Worm (Caenorhabditis elegans) whole organism, L4 larva: ENCODE data around the gene ptp-5.2.
A peak's percentile ranks its signal among the peaks of the same experiment; 100 is the strongest.

Experiments used
- hlh-30 ChIP-seq: sonication (generic microtip); optimal IDR thresholded peaks from 2 replicates; lab custom pipeline; 2017; ENCODE audit warnings: antibody characterized with exemption, mild to moderate bottlenecking, missing genetic modification characterization, missing compliant biosample characterization; ENCODE audit not compliant: insufficient read depth
- mep-1 ChIP-seq: fragments of 150-350 bp; sonication (generic microtip); optimal IDR thresholded peaks from 3 replicates; lab custom pipeline; 2014; ENCODE audit warnings: missing biosample characterization, missing genetic modification characterization
- pha-4 ChIP-seq, 2 experiments: fragments of 150-350 bp in 1 of 2; fragments of 200-800 bp in 1 of 2; sonication (Bioruptor generic) in 1 of 2; IDR thresholded peaks in 1 of 2; optimal IDR thresholded peaks in 1 of 2; 2 replicates each; pipeline versions ENCODE4 v1.3.6 to Lab custom; 2014 to 2022; ENCODE audit warnings: missing genetic modification characterization in 2 of 2, missing genetic modification reagents in 2 of 2, missing biosample characterization in 1 of 2, missing compliant biosample characterization in 1 of 2

- TF ChIP-seq mep-1 (tag; lab: Kevin White, UChicago), result peak; percentile 47
- peak; percentile 27 for TF ChIP-seq hlh-30 (tag; lab: Kevin White, UChicago)
- TF ChIP-seq pha-4 (GFP tag; IDR thresholded peaks at IDR 0.05; lab: Robert Waterston, UW), result no peak
- TF ChIP-seq pha-4 (tag; optimal IDR thresholded peaks at IDR 0.05; lab: Kevin White, UChicago), result no peak
These were observed 25.8 kb upstream of the ptp-5.2 start, which contains the start of gene melo-1 for ce11 chrIV:14786374-14787136.
